Fruit fly (Drosophila melanogaster) whole organism: ENCODE data around the gene ImpL2.

Source experiments
- CG8478 ChIP-seq: fragments of >200 bp; optimal IDR thresholded peaks from 2 replicates; lab custom pipeline; 2018; ENCODE audit warnings: inconsistent platforms
- psq ChIP-seq: fragments of >200 bp; optimal IDR thresholded peaks from 2 replicates; lab custom pipeline; 2017

DNA sequence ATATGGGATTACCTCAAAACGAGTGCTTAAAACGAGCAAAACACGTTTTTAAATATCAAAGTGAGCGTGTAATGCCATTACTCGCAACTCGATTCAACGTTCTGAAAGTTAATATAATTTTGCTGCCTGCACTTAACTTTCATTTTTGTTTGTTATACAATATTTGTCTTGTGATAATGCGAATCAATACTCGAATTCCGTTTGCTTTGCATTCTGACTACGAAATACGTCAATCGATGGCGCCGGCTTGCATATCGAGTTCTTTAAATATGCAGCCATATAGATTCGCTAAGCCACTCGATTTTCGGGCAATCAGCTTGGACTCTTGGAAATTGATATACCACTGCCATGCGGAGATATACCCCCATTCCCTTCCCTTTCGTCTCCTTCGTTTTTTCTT, 15.3 kb downstream of the ImpL2 start:
- TF ChIP-seq psq (no peak), CG8478 (no peak)
